Worm (Caenorhabditis elegans): ENCODE results near the gene R01B10.3.

Gene R01B10.3

DNA sequence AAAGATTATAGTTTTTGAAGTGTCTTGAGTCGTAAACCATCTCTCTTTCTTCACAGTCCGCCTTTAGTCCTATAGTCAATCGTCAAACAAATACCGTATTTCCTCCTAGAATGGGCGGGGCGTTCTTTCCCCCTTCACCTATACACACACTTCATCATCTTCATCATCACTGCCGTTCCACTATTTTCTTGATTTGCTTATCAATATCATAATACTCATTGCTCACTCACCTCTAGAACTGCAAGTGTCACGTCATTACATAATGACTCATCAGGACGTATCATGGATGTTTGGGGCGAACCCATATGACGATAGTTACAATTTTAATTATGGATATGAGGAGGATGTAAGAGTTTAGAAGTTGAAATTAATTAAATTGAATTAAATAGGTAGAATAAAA, 34.3 kb downstream of the R01B10.3 start:
- no peak for TF ChIP-seq F13C5.2 (tag; optimal IDR thresholded peaks at IDR 0.05)
- no peak for TF ChIP-seq hmbx-1 (tag; optimal IDR thresholded peaks at IDR 0.05)
- no peak for TF ChIP-seq sea-1 (GFP tag; conservative IDR thresholded peaks at IDR 0.05)
- no peak for TF ChIP-seq ceh-36 (tag; optimal IDR thresholded peaks at IDR 0.05)
- TF ChIP-seq hnd-1 (tag; optimal IDR thresholded peaks at IDR 0.05) = no peak
- no peak for TF ChIP-seq tbx-37 (GFP tag; conservative IDR thresholded peaks at IDR 0.05)
- TF ChIP-seq aly-1 (tag; optimal IDR thresholded peaks at IDR 0.05) = no peak
- TF ChIP-seq ets-7 (tag; optimal IDR thresholded peaks at IDR 0.05) = no peak
- TF ChIP-seq tra-4 (tag; optimal IDR thresholded peaks at IDR 0.05) = no peak
- no peak for TF ChIP-seq B0310.2 (tag; optimal IDR thresholded peaks at IDR 0.05)
- TF ChIP-seq pes-1 (GFP tag; IDR thresholded peaks at IDR 0.05) = no peak
- TF ChIP-seq scrt-1 (GFP tag; IDR thresholded peaks at IDR 0.05) = no peak
- no peak for TF ChIP-seq ceh-13 (GFP tag; optimal IDR thresholded peaks at IDR 0.05)

ce11 chrV:6007927-6008326, 37.0 kb downstream of the R01B10.3 start:
- TF ChIP-seq hmg-4 (GFP tag; optimal IDR thresholded peaks at IDR 0.05) = no peak

DNA sequence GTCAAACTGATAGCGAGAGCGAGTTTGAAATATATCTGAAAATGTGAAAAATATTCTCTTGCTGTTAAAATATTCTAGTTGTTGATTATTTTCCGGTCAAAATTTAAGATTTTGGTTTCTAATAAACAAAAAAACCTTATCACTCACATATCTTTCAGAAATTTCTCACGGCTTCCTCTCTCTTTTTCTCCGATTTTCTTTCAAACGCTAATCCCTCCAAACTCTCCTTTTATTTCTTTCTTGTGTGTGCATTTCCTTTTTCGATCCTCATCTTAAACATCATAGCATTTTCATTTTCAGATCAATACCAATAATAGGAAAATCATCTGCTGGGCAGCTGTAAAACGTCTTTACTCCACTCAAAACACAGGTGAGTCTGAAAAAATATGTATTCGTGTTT, 41.6 kb downstream of the R01B10.3 start, which contains the start of gene fos-1:
Gene fos-1 (plus strand): TSS at position 301 of the 400 bp plus-strand sequence.
- no peak for TF ChIP-seq ceh-13 (GFP tag; optimal IDR thresholded peaks at IDR 0.05)
- TF ChIP-seq ceh-36 (tag; optimal IDR thresholded peaks at IDR 0.05) = no peak
- no peak for TF ChIP-seq B0310.2 (tag; optimal IDR thresholded peaks at IDR 0.05)
- no peak for TF ChIP-seq hmg-4 (GFP tag; optimal IDR thresholded peaks at IDR 0.05)
- no peak for TF ChIP-seq ets-7 (tag; optimal IDR thresholded peaks at IDR 0.05)
- TF ChIP-seq hnd-1 (tag; optimal IDR thresholded peaks at IDR 0.05) = no peak
- no peak for TF ChIP-seq hmbx-1 (tag; optimal IDR thresholded peaks at IDR 0.05)
- no peak for TF ChIP-seq tra-4 (tag; optimal IDR thresholded peaks at IDR 0.05)
- TF ChIP-seq flt-1 (GFP tag; IDR thresholded peaks at IDR 0.05) = no peak
- no peak for TF ChIP-seq sea-1 (GFP tag; conservative IDR thresholded peaks at IDR 0.05)
- TF ChIP-seq F13C5.2 (tag; optimal IDR thresholded peaks at IDR 0.05) = no peak
- no peak for TF ChIP-seq aly-1 (tag; optimal IDR thresholded peaks at IDR 0.05)
- no peak for TF ChIP-seq ama-1 (optimal IDR thresholded peaks at IDR 0.05)
- no peak for TF ChIP-seq scrt-1 (GFP tag; IDR thresholded peaks at IDR 0.05)
- TF ChIP-seq tbx-11 (GFP tag; IDR thresholded peaks at IDR 0.05) = no peak
- TF ChIP-seq tbx-37 (GFP tag; conservative IDR thresholded peaks at IDR 0.05) = no peak

- no peak for TF ChIP-seq tbx-11 (GFP tag; IDR thresholded peaks at IDR 0.05)
- TF ChIP-seq flt-1 (GFP tag; IDR thresholded peaks at IDR 0.05) = no peak
- TF ChIP-seq F13C5.2 (tag; optimal IDR thresholded peaks at IDR 0.05) = peak; percentile 24
- TF ChIP-seq aly-1 (tag; optimal IDR thresholded peaks at IDR 0.05) = no peak
- TF ChIP-seq tra-4 (tag; optimal IDR thresholded peaks at IDR 0.05) = no peak
- TF ChIP-seq hmg-4 (GFP tag; optimal IDR thresholded peaks at IDR 0.05) = peak; percentile 13
- TF ChIP-seq scrt-1 (GFP tag; IDR thresholded peaks at IDR 0.05) = no peak
Measured at ce11 chrV:6000368-6000802, 44.5 kb downstream of the R01B10.3 start.

ce11 chrV:5996114-5996513, 48.8 kb downstream of the R01B10.3 start, which contains the start of gene cpg-4:
Gene cpg-4, plus strand, starts transcription at chrV:5996416.
- no peak for TF ChIP-seq hmg-4 (GFP tag; optimal IDR thresholded peaks at IDR 0.05)
- TF ChIP-seq hmbx-1 (tag; optimal IDR thresholded peaks at IDR 0.05) = no peak
- TF ChIP-seq tbx-11 (GFP tag; IDR thresholded peaks at IDR 0.05) = no peak
- TF ChIP-seq sea-1 (GFP tag; conservative IDR thresholded peaks at IDR 0.05) = no peak
- TF ChIP-seq hnd-1 (tag; optimal IDR thresholded peaks at IDR 0.05) = no peak
- TF ChIP-seq F13C5.2 (tag; optimal IDR thresholded peaks at IDR 0.05) = no peak
- TF ChIP-seq tbx-37 (GFP tag; conservative IDR thresholded peaks at IDR 0.05) = no peak

ce11 chrV:5995598-5995997, 49.3 kb downstream of the R01B10.3 start:
- TF ChIP-seq hmg-4 (GFP tag; optimal IDR thresholded peaks at IDR 0.05) = no peak
- TF ChIP-seq F13C5.2 (tag; optimal IDR thresholded peaks at IDR 0.05) = no peak
- TF ChIP-seq scrt-1 (GFP tag; IDR thresholded peaks at IDR 0.05) = no peak
- TF ChIP-seq tra-4 (tag; optimal IDR thresholded peaks at IDR 0.05) = no peak
- no peak for TF ChIP-seq sea-1 (GFP tag; conservative IDR thresholded peaks at IDR 0.05)
- TF ChIP-seq aly-1 (tag; optimal IDR thresholded peaks at IDR 0.05) = no peak
